Fruit fly (Drosophila melanogaster) Kc167 (cell line): ENCODE results near the gene Cyp313a2.

Experiments
- Myc ChIP-seq: fragments of >200 bp; optimal IDR thresholded peaks from 2 replicates; lab custom pipeline; 2017; ENCODE audit warnings: missing external identifiers
- Sin3A ChIP-seq: fragments of >200 bp; optimal IDR thresholded peaks from 2 replicates; lab custom pipeline; 2018; ENCODE audit warnings: missing external identifiers
- h ChIP-seq: fragments of >200 bp; optimal IDR thresholded peaks from 3 replicates; lab custom pipeline; 2018; ENCODE audit warnings: missing external identifiers
- insv ChIP-seq: fragments of >200 bp; optimal IDR thresholded peaks from 3 replicates; lab custom pipeline; 2018; ENCODE audit warnings: missing external identifiers
- psq ChIP-seq: fragments of >200 bp; optimal IDR thresholded peaks from 2 replicates; lab custom pipeline; 2017; ENCODE audit warnings: missing external identifiers
- ttk ChIP-seq: sonication (Bioruptor generic); optimal IDR thresholded peaks from 2 replicates; lab custom pipeline; 2017; ENCODE audit warnings: missing external identifiers

The Cyp313a2 gene

DNA sequence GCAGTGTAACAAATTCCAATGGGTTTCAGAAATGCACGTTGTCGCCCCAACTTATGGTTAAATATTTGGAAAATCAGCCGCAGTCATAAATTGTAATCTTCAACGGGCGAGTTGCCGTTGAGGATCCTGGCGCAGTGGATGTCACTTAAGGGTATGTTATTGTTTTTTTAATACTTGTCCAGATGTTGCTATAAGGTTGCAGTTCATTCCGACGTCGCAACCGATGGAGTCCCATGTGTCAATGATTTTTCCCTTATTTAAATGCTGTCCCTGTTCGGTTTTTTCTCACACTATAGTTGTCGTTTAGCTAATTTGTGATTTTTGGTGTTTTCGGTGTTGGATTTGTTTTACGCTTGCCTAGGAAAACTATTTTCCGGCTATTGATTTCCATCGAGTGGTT, 14.8 kb upstream of the Cyp313a2 start:
- no peak for TF ChIP-seq psq (lab: Kevin White, UChicago)
- TF ChIP-seq insv (lab: Kevin White, UChicago) = no peak
- TF ChIP-seq Sin3A (lab: Kevin White, UChicago) = no peak
- TF ChIP-seq h (lab: Kevin White, UChicago) = no peak

DNA sequence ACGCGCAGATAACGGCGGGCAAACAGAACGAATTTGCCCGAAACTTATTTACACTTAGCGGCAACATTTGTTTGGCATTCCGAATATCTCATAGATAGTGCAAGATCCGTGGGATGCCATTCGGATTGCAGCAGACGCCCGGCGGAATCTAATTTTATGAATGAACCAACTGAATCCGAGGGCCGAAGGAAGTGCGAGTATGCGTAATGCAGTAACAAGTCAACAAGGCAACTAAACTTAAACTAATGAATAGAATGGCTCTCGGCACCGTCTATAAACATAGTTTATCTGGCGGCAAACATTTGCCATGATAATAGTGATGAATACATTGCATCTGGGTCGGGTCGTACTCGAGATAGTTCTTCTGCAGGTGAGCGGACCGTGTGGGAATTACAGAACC, 13.5 kb upstream of the Cyp313a2 start:
- TF ChIP-seq h (lab: Kevin White, UChicago) (no peak), psq (lab: Kevin White, UChicago) (no peak), Myc (lab: Kevin White, UChicago) (no peak), Sin3A (lab: Kevin White, UChicago) (no peak), insv (lab: Kevin White, UChicago) (no peak)

DNA sequence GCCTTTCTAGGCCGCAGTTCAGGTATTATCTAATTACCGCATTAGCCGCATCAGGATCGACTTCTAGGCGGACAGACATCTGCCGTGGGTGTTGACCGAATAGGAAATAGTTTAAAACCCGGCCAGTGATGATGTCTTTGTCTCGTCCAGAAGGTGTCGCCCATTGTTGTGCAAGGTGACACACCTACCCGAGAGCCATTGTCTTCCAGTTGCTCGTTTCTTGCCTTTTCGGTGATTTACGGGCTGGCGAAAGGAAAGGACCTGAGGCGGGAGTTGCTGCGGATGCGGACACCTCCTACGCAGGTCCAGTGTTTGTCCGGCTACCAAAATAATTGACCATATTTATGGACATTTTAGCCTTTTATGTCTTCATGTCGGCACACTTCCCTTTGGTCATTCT, 11.5 kb upstream of the Cyp313a2 start:
- no peak for TF ChIP-seq insv (lab: Kevin White, UChicago)
- no peak for TF ChIP-seq ttk (lab: Kevin White, UChicago)
- no peak for TF ChIP-seq h (lab: Kevin White, UChicago)
- TF ChIP-seq Myc (lab: Kevin White, UChicago) = no peak
- TF ChIP-seq psq (lab: Kevin White, UChicago) = no peak
- no peak for TF ChIP-seq Sin3A (lab: Kevin White, UChicago)

DNA sequence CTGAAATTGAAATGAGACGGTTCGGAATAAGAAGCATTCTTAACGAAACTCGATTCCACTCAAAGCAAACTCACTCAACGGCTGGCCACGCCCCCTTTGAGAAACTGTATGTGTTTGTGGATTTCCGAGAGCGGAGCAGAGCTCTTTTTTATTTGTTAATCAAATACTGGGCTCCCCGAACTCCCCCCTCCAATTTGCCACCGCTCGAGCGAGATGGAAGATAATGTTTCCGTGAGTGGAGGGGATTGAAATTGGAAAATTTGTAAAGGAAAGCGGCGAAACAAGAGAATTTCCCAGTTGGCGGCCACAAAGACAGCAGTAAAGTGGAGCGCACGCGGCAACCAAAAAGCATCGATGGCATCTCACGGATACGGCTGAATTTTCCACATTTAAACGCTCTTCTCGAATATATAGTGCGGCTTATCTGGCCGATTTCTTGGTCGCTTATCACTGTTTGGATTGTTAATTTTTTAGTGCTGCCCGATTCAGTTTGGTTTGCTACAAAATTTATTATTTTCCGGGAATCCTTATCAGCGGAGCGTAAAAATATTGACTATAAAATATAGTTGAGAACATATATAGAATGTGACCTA, 7.9 kb upstream of the Cyp313a2 start:
- TF ChIP-seq ttk (lab: Kevin White, UChicago) = no peak
- TF ChIP-seq Myc (lab: Kevin White, UChicago) = no peak

DNA sequence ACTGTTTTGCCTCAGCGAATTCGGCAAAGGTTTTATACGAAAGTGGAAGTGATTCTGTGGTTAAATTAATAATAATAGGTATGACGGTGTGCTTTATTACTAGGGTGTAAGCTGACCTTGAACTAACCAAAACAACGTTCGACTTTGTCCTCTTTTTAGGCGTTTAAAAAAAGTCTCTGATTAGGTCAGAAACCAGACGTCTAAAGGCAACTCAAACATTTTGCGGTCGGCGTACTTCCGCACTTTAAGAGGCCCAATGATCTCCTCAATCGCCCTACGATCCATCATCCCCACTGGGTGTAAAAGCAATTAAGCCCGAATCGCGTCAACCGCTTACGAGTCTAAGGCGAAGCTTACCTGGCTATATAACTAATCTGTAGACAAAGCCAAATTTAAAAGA, 2.5 kb upstream of the Cyp313a2 start, which contains the start of gene Cyp313a3:
Gene Cyp313a3 (minus strand): TSS at position 101 of the 400 bp plus-strand sequence.
- TF ChIP-seq ttk (lab: Kevin White, UChicago) (no peak), h (lab: Kevin White, UChicago) (no peak), psq (lab: Kevin White, UChicago) (no peak), insv (lab: Kevin White, UChicago) (no peak)

DNA sequence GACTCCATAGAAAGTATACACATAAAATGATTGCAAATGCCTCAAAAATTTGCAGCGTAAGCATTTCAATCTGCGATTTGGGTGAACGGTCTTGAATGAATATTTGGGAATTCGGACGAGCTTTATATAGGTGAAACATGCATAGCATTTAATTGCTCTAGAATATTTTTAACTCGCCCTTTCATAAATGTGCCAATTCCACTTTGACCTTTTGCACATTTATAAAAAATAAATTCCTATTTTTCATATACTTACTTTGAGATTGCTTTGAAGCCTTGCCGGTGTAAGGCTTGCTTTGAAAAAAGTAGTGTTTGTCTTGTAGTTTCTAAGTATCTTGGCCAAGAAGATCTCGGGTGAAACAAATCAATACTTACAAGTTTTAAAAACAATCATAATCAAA, 2.1 kb downstream of the Cyp313a2 start, which contains the start of gene Cyp313a5:
Gene Cyp313a5 (minus strand): TSS at position 101 of the 400 bp plus-strand sequence.
- no peak for TF ChIP-seq h (lab: Kevin White, UChicago)
- TF ChIP-seq insv (lab: Kevin White, UChicago) = no peak
- TF ChIP-seq psq (lab: Kevin White, UChicago) = no peak

DNA sequence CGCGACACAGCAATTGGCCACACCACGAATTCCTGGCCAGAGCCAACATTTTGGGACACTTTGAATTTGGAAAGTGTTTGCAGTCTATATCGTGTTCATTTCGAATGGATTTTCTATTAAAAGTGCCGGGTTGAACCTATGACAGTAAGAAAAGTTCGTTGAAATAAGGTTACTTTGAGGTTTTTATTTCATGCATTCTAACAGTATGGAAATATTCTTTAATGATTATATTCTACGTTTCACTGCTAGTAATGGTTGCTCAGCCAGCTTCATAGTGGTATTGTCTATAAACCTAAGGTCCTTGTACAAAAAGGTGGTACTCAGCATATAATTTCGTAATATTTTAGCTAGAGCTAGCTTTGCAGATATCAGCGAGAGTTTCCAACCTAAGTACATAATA, 4.1 kb downstream of the Cyp313a2 start, which contains the start of gene Pglym87:
Gene Pglym87 (minus strand): TSS at position 101 of the 400 bp plus-strand sequence.
- TF ChIP-seq h (lab: Kevin White, UChicago) = no peak
- TF ChIP-seq insv (lab: Kevin White, UChicago) = no peak
- no peak for TF ChIP-seq psq (lab: Kevin White, UChicago)
- TF ChIP-seq Myc (lab: Kevin White, UChicago) = no peak
- TF ChIP-seq ttk (lab: Kevin White, UChicago) = no peak
- no peak for TF ChIP-seq Sin3A (lab: Kevin White, UChicago)

DNA sequence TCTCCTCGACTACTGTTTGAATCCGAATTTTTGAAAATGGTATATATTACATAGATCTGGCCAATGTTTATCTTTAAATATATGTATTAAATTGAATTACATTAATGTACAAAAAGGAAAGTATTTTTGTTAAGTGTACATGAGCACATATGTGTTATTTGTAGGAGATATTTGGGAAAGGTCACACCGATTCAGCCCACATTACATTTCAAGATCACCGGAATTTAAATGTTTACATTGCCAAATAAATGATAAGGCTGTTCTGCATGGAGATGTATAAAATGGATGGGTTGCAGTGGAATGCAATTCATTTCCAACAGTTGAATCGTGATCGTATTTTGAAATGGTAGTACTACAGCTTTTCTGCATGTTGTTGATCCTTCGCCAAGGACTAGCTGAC, 7.6 kb downstream of the Cyp313a2 start, which contains the start of gene CG3916:
Gene CG3916 (plus strand): TSS at position 301 of the 400 bp plus-strand sequence.
- no peak for TF ChIP-seq ttk (lab: Kevin White, UChicago)
- TF ChIP-seq insv (lab: Kevin White, UChicago) = no peak
- TF ChIP-seq psq (lab: Kevin White, UChicago) = no peak
- no peak for TF ChIP-seq h (lab: Kevin White, UChicago)
- TF ChIP-seq Sin3A (lab: Kevin White, UChicago) = no peak
- TF ChIP-seq Myc (lab: Kevin White, UChicago) = no peak

DNA sequence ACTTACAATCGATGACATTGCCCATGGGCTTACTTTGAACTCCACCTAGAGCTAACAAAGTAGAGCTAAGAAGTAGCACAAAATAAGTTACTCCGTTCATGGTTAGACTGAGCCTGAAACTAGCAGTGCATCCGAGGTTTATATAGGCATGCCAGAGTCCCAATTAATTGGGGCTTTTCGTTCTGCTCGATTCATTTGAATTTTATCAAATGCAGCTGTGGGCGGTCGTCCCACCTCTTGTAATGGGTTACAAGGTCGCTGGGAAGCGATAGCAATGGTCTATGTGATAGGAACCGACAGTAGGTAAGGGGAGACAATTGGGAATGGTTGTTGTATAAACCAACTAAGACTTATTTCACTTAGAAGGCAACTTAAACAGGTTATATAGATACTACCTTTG, 10.5 kb downstream of the Cyp313a2 start, which contains the start of gene CG12256:
Gene CG12256 (minus strand): TSS at position 101 of the 400 bp plus-strand sequence.
- TF ChIP-seq ttk (lab: Kevin White, UChicago) (no peak), Sin3A (lab: Kevin White, UChicago) (no peak), psq (lab: Kevin White, UChicago) (no peak), h (lab: Kevin White, UChicago) (no peak), insv (lab: Kevin White, UChicago) (no peak), Myc (lab: Kevin White, UChicago) (no peak)

DNA sequence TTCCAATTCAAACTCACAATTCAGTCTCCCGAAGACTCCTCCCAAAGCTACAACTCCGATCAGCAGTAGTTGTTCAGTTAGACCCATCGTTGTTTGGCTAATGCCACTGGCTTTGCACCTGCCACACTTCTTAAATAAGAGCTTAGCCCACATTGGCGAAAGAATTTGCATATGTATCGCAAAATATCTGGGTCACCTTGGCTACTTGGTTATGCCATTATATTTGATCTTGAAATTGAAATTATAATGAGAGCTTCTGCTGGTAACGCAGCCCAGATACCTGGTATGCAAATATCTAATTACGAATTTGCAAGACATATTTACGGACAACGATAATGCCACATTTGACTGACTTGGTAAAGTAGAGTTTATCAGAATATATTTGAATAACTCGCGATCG, 11.8 kb downstream of the Cyp313a2 start, which contains the start of gene CG17404:
Gene CG17404 (minus strand): TSS at position 101 of the 400 bp plus-strand sequence.
- TF ChIP-seq psq (lab: Kevin White, UChicago) (no peak), Myc (lab: Kevin White, UChicago) (no peak), ttk (lab: Kevin White, UChicago) (no peak), insv (lab: Kevin White, UChicago) (no peak), Sin3A (lab: Kevin White, UChicago) (no peak), h (lab: Kevin White, UChicago) (no peak)

DNA sequence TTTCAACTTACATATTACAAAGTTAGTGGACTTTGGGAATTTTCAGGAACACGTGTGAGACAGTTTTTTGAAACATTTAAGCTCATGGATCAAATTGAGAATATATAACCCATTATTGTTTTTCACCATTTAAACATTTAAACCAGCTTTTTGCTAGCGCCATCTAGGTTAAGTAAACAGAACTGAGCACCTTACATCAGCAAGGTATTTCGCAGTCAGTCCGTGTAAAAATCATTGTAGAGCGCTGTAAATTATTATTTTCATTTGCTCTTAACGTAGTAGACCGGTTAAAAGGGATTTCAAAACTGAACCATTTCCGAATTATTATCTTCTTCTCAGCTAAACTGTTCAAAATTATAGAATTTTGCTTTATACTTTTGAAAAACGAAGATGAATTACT, 14.6 kb downstream of the Cyp313a2 start, which contains the start of gene Rsbp15:
Gene Rsbp15 (plus strand): TSS at position 295 of the 400 bp plus-strand sequence.
- no peak for TF ChIP-seq insv (lab: Kevin White, UChicago)
- TF ChIP-seq Myc (lab: Kevin White, UChicago) = no peak
- no peak for TF ChIP-seq h (lab: Kevin White, UChicago)
- no peak for TF ChIP-seq psq (lab: Kevin White, UChicago)
- TF ChIP-seq Sin3A (lab: Kevin White, UChicago) = no peak

DNA sequence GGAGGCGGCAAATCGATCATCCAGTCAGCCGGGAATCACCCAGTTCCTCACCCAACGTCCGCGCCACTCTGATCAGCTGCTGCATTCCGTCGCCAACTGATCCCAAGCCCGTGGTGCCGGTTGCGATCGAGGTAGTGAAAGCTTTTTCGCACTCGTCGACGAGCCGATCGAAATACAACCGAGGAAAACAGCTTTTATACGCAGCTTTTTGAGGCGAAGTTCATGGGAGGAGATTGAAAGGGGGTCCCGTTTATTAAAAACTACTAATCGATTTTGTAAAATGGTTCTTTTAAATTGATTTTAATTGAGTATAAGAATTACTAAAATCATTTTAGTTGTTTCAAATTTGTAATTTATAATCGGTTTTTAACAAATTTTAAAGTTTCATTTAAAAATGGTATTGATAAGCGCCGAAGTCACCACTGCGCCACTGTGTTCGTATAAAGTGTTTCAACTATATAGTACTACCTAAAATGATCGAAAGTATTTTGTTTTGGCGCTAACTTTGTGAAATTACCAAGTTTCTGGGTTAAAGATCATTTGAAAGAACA, 15.3 kb downstream of the Cyp313a2 start, which contains the start of gene CG4860:
Gene CG4860 (minus strand): TSS at position 99 of the 551 bp plus-strand sequence.
- TF ChIP-seq h (lab: Kevin White, UChicago) (no peak), insv (lab: Kevin White, UChicago) (no peak), Sin3A (lab: Kevin White, UChicago) (no peak), psq (lab: Kevin White, UChicago) (no peak), ttk (lab: Kevin White, UChicago) (no peak), Myc (lab: Kevin White, UChicago) (no peak)
